Fruit fly (Drosophila melanogaster) whole organism, embryonic: Measurements from ENCODE around the gene CG42852.
A peak's percentile ranks its signal among the peaks of the same experiment; 100 is the strongest.

Experiments used
- Abd-B ChIP-seq: fragments of 200-800 bp; sonication (Bioruptor generic); optimal IDR thresholded peaks from 2 replicates; lab custom pipeline; 2018; ENCODE audit warnings: missing biosample characterization, mild to moderate bottlenecking, missing genetic modification characterization, moderate library complexity
- Atf3 ChIP-seq: fragments of 200-800 bp; sonication (Bioruptor generic); optimal IDR thresholded peaks from 3 replicates; lab custom pipeline; 2016; ENCODE audit warnings: missing biosample characterization, missing genetic modification characterization
- CG10274 ChIP-seq: fragments of 200-800 bp; sonication (Bioruptor generic); optimal IDR thresholded peaks from 3 replicates; lab custom pipeline; 2017; ENCODE audit warnings: missing biosample characterization, mild to moderate bottlenecking, missing genetic modification characterization
- CG10431 ChIP-seq: fragments of 200-800 bp; sonication (Bioruptor generic); optimal IDR thresholded peaks from 3 replicates; lab custom pipeline; 2018; ENCODE audit warnings: missing biosample characterization, mild to moderate bottlenecking, missing genetic modification characterization
- CG11093 ChIP-seq: fragments of 200-800 bp; sonication (Bioruptor generic); IDR thresholded peaks from 3 replicates; pipeline ENCODE4 v1.3.6; 2022; ENCODE audit warnings: missing biosample characterization, missing genetic modification characterization
- CG1233 ChIP-seq: fragments of 200-800 bp; sonication (Bioruptor generic); optimal IDR thresholded peaks from 4 replicates; lab custom pipeline; 2018; ENCODE audit warnings: missing biosample characterization, mild to moderate bottlenecking, missing genetic modification characterization
- CG12769 ChIP-seq: fragments of 200-800 bp; sonication (Bioruptor generic); optimal IDR thresholded peaks from 2 replicates; lab custom pipeline; 2019; ENCODE audit warnings: missing biosample characterization, mild to moderate bottlenecking, missing genetic modification characterization, moderate library complexity
- CG14667 ChIP-seq: fragments of 200-800 bp; sonication (Bioruptor generic); IDR thresholded peaks from 2 replicates; pipeline ENCODE4 v1.3.6; 2022; ENCODE audit warnings: missing biosample characterization, missing genetic modification characterization
- CG14965 ChIP-seq: fragments of 200-800 bp; sonication (Bioruptor generic); optimal IDR thresholded peaks from 2 replicates; lab custom pipeline; 2016; ENCODE audit warnings: missing biosample characterization, missing genetic modification characterization, borderline replicate concordance
- CG16779 ChIP-seq: fragments of 200-800 bp; sonication (Bioruptor generic); IDR thresholded peaks from 2 replicates; pipeline ENCODE4 v1.3.6; 2022; ENCODE audit warnings: missing biosample characterization, missing genetic modification characterization
- CG16863 ChIP-seq: fragments of 200-800 bp; sonication (Bioruptor generic); optimal IDR thresholded peaks from 3 replicates; lab custom pipeline; 2016; ENCODE audit warnings: missing biosample characterization, missing genetic modification characterization
- CG17912 ChIP-seq: fragments of 200-800 bp; sonication (Bioruptor generic); optimal IDR thresholded peaks from 2 replicates; lab custom pipeline; 2018; ENCODE audit warnings: missing biosample characterization, mild to moderate bottlenecking, missing genetic modification characterization
- CG1792 ChIP-seq: fragments of 200-800 bp; sonication (Bioruptor generic); optimal IDR thresholded peaks from 2 replicates; lab custom pipeline; 2016; ENCODE audit warnings: missing biosample characterization, missing genetic modification characterization
- CG2202 ChIP-seq: fragments of 200-800 bp; sonication (Bioruptor generic); optimal IDR thresholded peaks from 2 replicates; lab custom pipeline; 2018; ENCODE audit warnings: missing biosample characterization, mild to moderate bottlenecking, missing genetic modification characterization
- CG2889 ChIP-seq: fragments of 200-800 bp; sonication (Bioruptor generic); IDR thresholded peaks from 3 replicates; pipeline ENCODE4 v1.3.6; 2022; ENCODE audit warnings: missing biosample characterization, missing genetic modification characterization
- CG31441 ChIP-seq: fragments of 200-800 bp; sonication (Bioruptor generic); IDR thresholded peaks from 2 replicates; pipeline ENCODE4 v1.3.6; 2022; ENCODE audit warnings: missing biosample characterization, missing genetic modification characterization
- CG32532 ChIP-seq: fragments of 200-800 bp; sonication (Bioruptor generic); IDR thresholded peaks from 2 replicates; pipeline ENCODE4 v1.3.6; 2022; ENCODE audit warnings: missing biosample characterization, missing genetic modification characterization
- CG5953 ChIP-seq: fragments of 200-800 bp; sonication (Bioruptor generic); IDR thresholded peaks from 2 replicates; pipeline ENCODE4 v1.3.6; 2022; ENCODE audit warnings: missing biosample characterization, missing genetic modification characterization
- CG6683 ChIP-seq: fragments of 200-800 bp; sonication (Bioruptor generic); optimal IDR thresholded peaks from 2 replicates; lab custom pipeline; 2017; ENCODE audit warnings: missing biosample characterization, mild to moderate bottlenecking, missing genetic modification characterization, missing genetic modification reagents
- CG6854 ChIP-seq: fragments of 200-800 bp; sonication (Bioruptor generic); optimal IDR thresholded peaks from 3 replicates; lab custom pipeline; 2017; ENCODE audit warnings: missing biosample characterization, mild to moderate bottlenecking, missing genetic modification characterization
- CG7839 ChIP-seq: fragments of 200-800 bp; sonication (Bioruptor generic); optimal IDR thresholded peaks from 3 replicates; lab custom pipeline; 2018; ENCODE audit warnings: missing biosample characterization, mild to moderate bottlenecking, missing genetic modification characterization, moderate library complexity
- CG9932 ChIP-seq: fragments of 200-800 bp; sonication (Bioruptor generic); IDR thresholded peaks from 2 replicates; pipeline ENCODE4 v1.3.6; 2022; ENCODE audit warnings: missing biosample characterization, missing genetic modification characterization
- CkIIα-i1 ChIP-seq: fragments of 200-800 bp; sonication (Bioruptor generic); IDR thresholded peaks from 2 replicates; pipeline ENCODE4 v1.3.6; 2022; ENCODE audit warnings: missing biosample characterization, missing genetic modification characterization
- Doc2 ChIP-seq: fragments of 200-800 bp; sonication (Bioruptor generic); IDR thresholded peaks from 2 replicates; pipeline ENCODE4 v1.3.6; 2022; ENCODE audit warnings: missing biosample characterization, missing genetic modification characterization
- Doc3 ChIP-seq: fragments of 200-800 bp; sonication (Bioruptor generic); IDR thresholded peaks from 3 replicates; pipeline ENCODE4 v1.3.6; 2022; ENCODE audit warnings: missing biosample characterization, missing genetic modification characterization; ENCODE audit not compliant: partially characterized antibody
- ERR ChIP-seq: fragments of 200-800 bp; sonication (Bioruptor generic); optimal IDR thresholded peaks from 2 replicates; lab custom pipeline; 2016; ENCODE audit warnings: missing biosample characterization, missing genetic modification characterization
- Elba2 ChIP-seq: fragments of 200-800 bp; sonication (Bioruptor generic); optimal IDR thresholded peaks from 3 replicates; lab custom pipeline; 2016; ENCODE audit warnings: missing biosample characterization, missing genetic modification characterization
- Hey ChIP-seq: fragments of 200-800 bp; sonication (Bioruptor generic); optimal IDR thresholded peaks from 3 replicates; lab custom pipeline; 2018; ENCODE audit warnings: missing biosample characterization, mild to moderate bottlenecking, missing genetic modification characterization
- Hr39 ChIP-seq: fragments of >200 bp; optimal IDR thresholded peaks from 2 replicates; lab custom pipeline; 2017
- Myb ChIP-seq: fragments of 200-800 bp; sonication (Bioruptor generic); optimal IDR thresholded peaks from 2 replicates; lab custom pipeline; 2016; ENCODE audit warnings: missing biosample characterization, missing genetic modification characterization
- NC2β ChIP-seq: fragments of 200-800 bp; sonication (Bioruptor generic); optimal IDR thresholded peaks from 2 replicates; lab custom pipeline; 2016; ENCODE audit warnings: missing biosample characterization, missing genetic modification characterization
- NFAT ChIP-seq: fragments of 200-800 bp; sonication (Bioruptor generic); IDR thresholded peaks from 2 replicates; pipeline ENCODE4 v1.3.6; 2022; ENCODE audit warnings: missing biosample characterization, missing genetic modification characterization
- Opbp ChIP-seq: fragments of 200-800 bp; sonication (Bioruptor generic); IDR thresholded peaks from 3 replicates; pipeline ENCODE4 v1.3.6; 2022; ENCODE audit warnings: missing biosample characterization, missing genetic modification characterization; ENCODE audit not compliant: partially characterized antibody
- Spps ChIP-seq: fragments of 200-800 bp; sonication (Bioruptor generic); optimal IDR thresholded peaks from 2 replicates; lab custom pipeline; 2018; ENCODE audit warnings: missing biosample characterization, mild to moderate bottlenecking, missing genetic modification characterization
- Ssrp ChIP-seq: fragments of 200-800 bp; sonication (Bioruptor generic); optimal IDR thresholded peaks from 2 replicates; lab custom pipeline; 2018; ENCODE audit warnings: missing biosample characterization, mild to moderate bottlenecking, missing genetic modification characterization, moderate library complexity
- YL-1 ChIP-seq: fragments of 200-800 bp; sonication (Bioruptor generic); optimal IDR thresholded peaks from 3 replicates; lab custom pipeline; 2017; ENCODE audit warnings: missing biosample characterization, mild to moderate bottlenecking, missing genetic modification characterization
- bowl ChIP-seq: fragments of 200-800 bp; sonication (Bioruptor generic); IDR thresholded peaks from 2 replicates; pipeline ENCODE4 v1.3.6; 2022; ENCODE audit warnings: missing biosample characterization, missing genetic modification characterization
- cad ChIP-seq: fragments of >200 bp; optimal IDR thresholded peaks from 2 replicates; lab custom pipeline; 2017; ENCODE audit warnings: missing biosample characterization, missing genetic modification characterization
- chinmo ChIP-seq: fragments of 200-800 bp; sonication (Bioruptor generic); IDR thresholded peaks from 4 replicates; pipeline ENCODE4 v1.3.6; 2022; ENCODE audit warnings: missing biosample characterization, missing genetic modification characterization; ENCODE audit not compliant: partially characterized antibody
- dpn ChIP-seq, 2 experiments: fragments of 200-800 bp; sonication (Bioruptor generic); optimal IDR thresholded peaks; 3 replicates each; lab custom pipeline; 2016; ENCODE audit warnings: missing biosample characterization in 2 of 2, missing genetic modification characterization in 2 of 2
- emc ChIP-seq: fragments of 200-800 bp; sonication (Bioruptor generic); optimal IDR thresholded peaks from 2 replicates; lab custom pipeline; 2016; ENCODE audit warnings: missing biosample characterization, missing genetic modification characterization
- ems ChIP-seq: fragments of 200-800 bp; sonication (Bioruptor generic); optimal IDR thresholded peaks from 3 replicates; lab custom pipeline; 2016; ENCODE audit warnings: missing biosample characterization, missing genetic modification characterization
- fd96Cb ChIP-seq: fragments of 200-800 bp; sonication (Bioruptor generic); optimal IDR thresholded peaks from 2 replicates; lab custom pipeline; 2018; ENCODE audit warnings: missing biosample characterization, mild to moderate bottlenecking, missing genetic modification characterization, moderate library complexity
- gro ChIP-seq: fragments of 200-800 bp; sonication (Bioruptor generic); optimal IDR thresholded peaks from 2 replicates; lab custom pipeline; 2016; ENCODE audit warnings: missing biosample characterization, missing genetic modification characterization
- kay ChIP-seq: fragments of 200-800 bp; sonication (Bioruptor generic); optimal IDR thresholded peaks from 2 replicates; lab custom pipeline; 2016; ENCODE audit warnings: missing biosample characterization, missing genetic modification characterization
- lov ChIP-seq, 2 experiments: fragments of 200-800 bp in 1 of 2; fragments of >200 bp in 1 of 2; sonication (Bioruptor generic) in 1 of 2; IDR thresholded peaks in 1 of 2; optimal IDR thresholded peaks in 1 of 2; 2 replicates in 1 of 2; 3 replicates in 1 of 2; pipeline versions ENCODE4 v1.3.6 to Lab custom; 2017 to 2022; ENCODE audit warnings: missing biosample characterization in 1 of 2, missing genetic modification characterization in 1 of 2
- nom ChIP-seq: fragments of 200-800 bp; sonication (Bioruptor generic); optimal IDR thresholded peaks from 2 replicates; lab custom pipeline; 2017; ENCODE audit warnings: missing biosample characterization, missing genetic modification characterization, mild to moderate bottlenecking, moderate library complexity, missing genetic modification reagents
- org-1 ChIP-seq: fragments of 200-800 bp; sonication (Bioruptor generic); optimal IDR thresholded peaks from 2 replicates; lab custom pipeline; 2017; ENCODE audit warnings: missing biosample characterization, missing genetic modification characterization
- rib ChIP-seq: fragments of 200-800 bp; sonication (Bioruptor generic); IDR thresholded peaks from 2 replicates; pipeline ENCODE4 v1.3.6; 2022; ENCODE audit warnings: missing biosample characterization, missing genetic modification characterization
- schlank ChIP-seq: fragments of 200-800 bp; sonication (Bioruptor generic); optimal IDR thresholded peaks from 2 replicates; lab custom pipeline; 2018; ENCODE audit warnings: missing biosample characterization, mild to moderate bottlenecking, missing genetic modification characterization
- ttk ChIP-seq: fragments of 200-800 bp; sonication (Bioruptor generic); IDR thresholded peaks from 2 replicates; pipeline ENCODE4 v2.1.2; 2022; ENCODE audit warnings: missing biosample characterization, missing genetic modification characterization

Gene CG42852

DNA sequence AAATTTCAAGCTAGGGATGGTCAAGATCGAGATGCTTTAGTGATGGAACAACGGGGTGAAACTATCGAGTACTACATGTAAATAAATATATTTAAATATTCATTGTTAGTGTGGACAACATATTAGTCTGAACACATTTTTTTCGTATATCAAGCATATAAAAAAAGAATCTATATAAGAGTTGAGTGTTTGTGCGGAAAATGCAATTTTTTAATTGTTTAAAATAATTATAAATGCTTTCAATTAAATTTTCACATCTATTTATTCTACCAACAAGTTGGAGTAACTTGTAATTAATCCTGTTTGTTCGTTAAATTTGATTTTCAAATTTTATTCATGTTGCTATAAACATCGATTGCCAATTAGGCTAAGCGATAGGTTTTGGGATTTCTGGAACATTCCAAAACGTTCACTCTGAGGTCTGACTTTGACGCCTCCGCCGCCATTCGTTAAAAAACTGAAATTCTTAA, 24.4 kb downstream of the CG42852 start, which contains the start of the genes mus302 and CG9705 (continued):
- TF ChIP-seq NC2β (no peak), CG14965 (GFP tag; lab: Kevin White, UChicago) (no peak), CkIIα-i1 (GFP tag; lab: Robert Waterston, UW) (no peak), CG5953 (GFP tag; lab: Robert Waterston, UW) (no peak), gro (no peak), CG2889 (GFP tag; lab: Robert Waterston, UW) (0 out of 3 replicates have a peak, but pooled peaks have one; percentile 25), chinmo (GFP tag; lab: Robert Waterston, UW) (no peak), ERR (GFP tag; lab: Kevin White, UChicago) (no peak), cad (GFP tag; lab: Kevin White, UChicago) (no peak), schlank (tag; lab: Kevin White, UChicago) (no peak), Elba2 (GFP tag; lab: Kevin White, UChicago) (peak; percentile 32), Hr39 (no peak), ttk (GFP tag; lab: Robert Waterston, UW) (0 out of 2 replicates have a peak, but pooled peaks have one; percentile 23), Atf3 (GFP tag; lab: Kevin White, UChicago) (no peak), CG11093 (GFP tag; lab: Robert Waterston, UW) (no peak), Spps (tag; lab: Kevin White, UChicago) (no peak), CG14667 (GFP tag; lab: Robert Waterston, UW) (peak; percentile 38; the same call in 1 of the 2 replicates), CG2202 (tag; lab: Kevin White, UChicago) (no peak), nom (GFP tag; lab: Kevin White, UChicago) (no peak), CG31441 (GFP tag; lab: Robert Waterston, UW) (peak; percentile 73), Doc2 (GFP tag; lab: Robert Waterston, UW) (no peak), fd96Cb (tag; lab: Kevin White, UChicago) (peak; percentile 0), Doc3 (GFP tag; lab: Robert Waterston, UW) (peak; percentile 69; the same call in 1 of the 3 replicates), CG17912 (no peak), CG10274 (GFP tag; lab: Kevin White, UChicago) (no peak), rib (GFP tag; lab: Robert Waterston, UW) (no peak), kay (GFP tag; lab: Kevin White, UChicago) (no peak), YL-1 (GFP tag; lab: Kevin White, UChicago) (peak; percentile 10), NFAT (GFP tag; lab: Robert Waterston, UW) (no peak), dpn (GFP tag; optimal IDR thresholded peaks at IDR 0.05; lab: Kevin White, UChicago) (peak; percentile 8 to 56), Abd-B (GFP tag; lab: Kevin White, UChicago) (peak; percentile 58), Ssrp (tag; lab: Kevin White, UChicago) (peak; percentile 56), CG1792 (GFP tag; lab: Kevin White, UChicago) (no peak), CG32532 (GFP tag; lab: Robert Waterston, UW) (peak; percentile 49), Hey (no peak), CG16863 (GFP tag; lab: Kevin White, UChicago) (no peak), ems (GFP tag; lab: Kevin White, UChicago) (no peak), CG6683 (GFP tag; lab: Kevin White, UChicago) (no peak), emc (no peak), CG12769 (tag; lab: Kevin White, UChicago) (no peak), CG9932 (GFP tag; lab: Robert Waterston, UW) (peak; percentile 73), Opbp (GFP tag; lab: Robert Waterston, UW) (peak; percentile 7; the same call in 2 of the 3 replicates), CG16779 (GFP tag; lab: Robert Waterston, UW) (no peak), CG1233 (no peak), lov (optimal IDR thresholded peaks at IDR 0.05; lab: Kevin White, UChicago) (no peak), lov (GFP tag; IDR thresholded peaks at IDR 0.05; lab: Robert Waterston, UW) (no peak), CG7839 (tag; lab: Kevin White, UChicago) (peak; percentile 64), CG6854 (GFP tag; lab: Kevin White, UChicago) (no peak), org-1 (no peak), CG10431 (no peak), Myb (peak; percentile 58), bowl (GFP tag; lab: Robert Waterston, UW) (no peak)
